Worm (Caenorhabditis elegans) whole organism, early embryonic: ENCODE results near the gene F36F12.3.

Experiments
- B0310.2 ChIP-seq: sonication (generic microtip); optimal IDR thresholded peaks from 2 replicates; lab custom pipeline; 2016; ENCODE audit warnings: mild to moderate bottlenecking, missing genetic modification characterization, missing compliant biosample characterization
- F13C5.2 ChIP-seq: sonication (generic microtip); optimal IDR thresholded peaks from 2 replicates; lab custom pipeline; 2017; ENCODE audit warnings: mild to moderate bottlenecking, missing genetic modification characterization, inconsistent platforms, missing compliant biosample characterization
- aly-1 ChIP-seq: sonication (generic microtip); optimal IDR thresholded peaks from 2 replicates; lab custom pipeline; 2016; ENCODE audit warnings: missing genetic modification characterization, missing compliant biosample characterization
- ama-1 ChIP-seq: fragments of 150-350 bp; optimal IDR thresholded peaks from 2 replicates; lab custom pipeline; 2014
- ceh-13 ChIP-seq: fragments of 200-800 bp; sonication (Bioruptor generic); optimal IDR thresholded peaks from 2 replicates; lab custom pipeline; 2018; ENCODE audit warnings: mild to moderate bottlenecking, missing genetic modification characterization, missing compliant biosample characterization
- ceh-36 ChIP-seq: sonication (generic microtip); optimal IDR thresholded peaks from 2 replicates; lab custom pipeline; 2016; ENCODE audit warnings: missing genetic modification characterization, inconsistent platforms, missing compliant biosample characterization
- ets-7 ChIP-seq: sonication (generic microtip); optimal IDR thresholded peaks from 2 replicates; lab custom pipeline; 2016; ENCODE audit warnings: missing genotype, missing genetic modification characterization, missing compliant biosample characterization
- flt-1 ChIP-seq: fragments of 200-800 bp; sonication (Bioruptor generic); IDR thresholded peaks from 2 replicates; pipeline ENCODE4 v1.3.6; 2022; ENCODE audit warnings: missing genetic modification characterization, missing compliant biosample characterization
- hmbx-1 ChIP-seq: sonication (generic microtip); optimal IDR thresholded peaks from 2 replicates; lab custom pipeline; 2016; ENCODE audit warnings: mild to moderate bottlenecking, missing genetic modification characterization, missing compliant biosample characterization
- hmg-4 ChIP-seq: fragments of 200-800 bp; sonication (Bioruptor generic); optimal IDR thresholded peaks from 2 replicates; lab custom pipeline; 2018; ENCODE audit warnings: mild to moderate bottlenecking, missing genetic modification characterization, missing compliant biosample characterization
- hnd-1 ChIP-seq: sonication (generic microtip); optimal IDR thresholded peaks from 2 replicates; lab custom pipeline; 2016; ENCODE audit warnings: missing genetic modification characterization, missing compliant biosample characterization
- pes-1 ChIP-seq: fragments of 200-800 bp; sonication (Bioruptor generic); IDR thresholded peaks from 2 replicates; pipeline ENCODE4 v1.3.6; 2022; ENCODE audit warnings: missing genetic modification reagents, missing genetic modification characterization, missing compliant biosample characterization
- scrt-1 ChIP-seq: fragments of 200-800 bp; sonication (Bioruptor generic); IDR thresholded peaks from 2 replicates; pipeline ENCODE4 v1.3.6; 2022; ENCODE audit warnings: missing genetic modification characterization, missing compliant biosample characterization
- sea-1 ChIP-seq: fragments of 200-800 bp; sonication (Bioruptor generic); conservative IDR thresholded peaks from 2 replicates; pipeline ENCODE4 v1.3.6; 2022; ENCODE audit warnings: missing genetic modification characterization, missing compliant biosample characterization
- tbx-11 ChIP-seq: fragments of 200-800 bp; sonication (Bioruptor generic); IDR thresholded peaks from 2 replicates; pipeline ENCODE4 v1.3.6; 2022; ENCODE audit warnings: missing genetic modification characterization, missing compliant biosample characterization
- tbx-37 ChIP-seq: fragments of 200-800 bp; sonication (Bioruptor generic); conservative IDR thresholded peaks from 2 replicates; pipeline ENCODE4 v1.3.6; 2022; ENCODE audit warnings: missing genetic modification reagents, missing genetic modification characterization, missing compliant biosample characterization
- tra-4 ChIP-seq: sonication (generic microtip); optimal IDR thresholded peaks from 2 replicates; lab custom pipeline; 2017; ENCODE audit warnings: missing genetic modification characterization, missing compliant biosample characterization

The F36F12.3 gene

DNA sequence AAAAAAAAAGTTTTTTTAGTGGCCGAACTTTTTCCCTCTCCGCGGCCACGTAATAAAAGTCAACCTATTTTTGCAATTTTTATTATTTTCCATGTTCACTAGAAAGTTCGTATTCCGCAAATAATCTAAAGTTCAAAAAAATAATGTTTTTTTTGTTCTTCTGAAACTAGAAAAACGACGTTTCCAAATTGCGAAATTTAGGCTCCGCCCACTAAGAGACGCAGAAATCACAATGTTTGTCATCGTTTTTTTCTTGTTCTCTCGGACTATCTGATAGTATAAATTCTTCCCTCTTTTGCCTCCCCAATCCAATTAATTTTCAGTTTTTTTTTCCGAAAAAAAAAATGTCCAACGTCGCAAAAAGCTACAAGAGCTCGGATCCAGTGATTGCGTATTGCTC, 28.3 kb upstream of the F36F12.3 start, which contains the start of gene comt-3:
Gene comt-3, plus strand, starts transcription at position 214 of the 400 bp plus-strand sequence.
- TF ChIP-seq ceh-13 (GFP tag; lab: Kevin White, UChicago), result no peak
- TF ChIP-seq hmbx-1, result no peak
- TF ChIP-seq ama-1 (lab: Kevin White, UChicago), result no peak
- no peak for TF ChIP-seq ets-7 (tag; lab: Kevin White, UChicago)
- TF ChIP-seq F13C5.2 (tag; lab: Kevin White, UChicago), result no peak
- TF ChIP-seq tbx-37 (GFP tag; lab: Robert Waterston, UW), result no peak
- no peak for TF ChIP-seq hnd-1 (tag; lab: Kevin White, UChicago)
- TF ChIP-seq ceh-36 (tag; lab: Kevin White, UChicago), result no peak
- TF ChIP-seq aly-1 (tag; lab: Kevin White, UChicago), result no peak
- no peak for TF ChIP-seq pes-1 (GFP tag; lab: Robert Waterston, UW)
- no peak for TF ChIP-seq scrt-1 (GFP tag; lab: Robert Waterston, UW)
- no peak for TF ChIP-seq tbx-11
- no peak for TF ChIP-seq B0310.2
- no peak for TF ChIP-seq tra-4 (tag; lab: Kevin White, UChicago)
- TF ChIP-seq sea-1 (GFP tag; lab: Robert Waterston, UW), result no peak
- TF ChIP-seq flt-1 (GFP tag; lab: Robert Waterston, UW), result no peak
- TF ChIP-seq hmg-4, result no peak

DNA sequence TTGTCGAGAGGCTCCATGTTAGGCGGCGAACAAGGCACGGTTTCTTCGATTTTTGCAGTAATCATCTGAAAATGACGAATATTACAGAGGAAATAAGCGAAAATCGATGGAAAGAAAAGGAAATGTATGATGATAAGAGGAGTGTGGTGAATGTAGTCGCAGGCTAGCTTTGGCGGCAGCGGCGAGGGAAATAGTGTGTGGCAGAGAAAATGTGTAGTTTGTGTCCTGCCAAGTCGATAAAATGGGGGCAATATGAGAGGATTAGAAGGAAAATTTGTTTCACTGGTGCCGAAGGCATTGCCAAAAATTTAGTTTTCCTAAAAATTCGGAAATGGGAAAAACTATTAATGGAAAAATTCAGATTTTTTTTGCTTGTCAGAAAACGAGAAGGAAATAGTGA, 18.8 kb upstream of the F36F12.3 start, which contains the start of gene nhr-86:
Gene nhr-86, minus strand, starts transcription at position 71 of the 400 bp plus-strand sequence.
- TF ChIP-seq hmg-4, result no peak
- TF ChIP-seq hnd-1 (tag; lab: Kevin White, UChicago), result no peak
- TF ChIP-seq B0310.2, result no peak

DNA sequence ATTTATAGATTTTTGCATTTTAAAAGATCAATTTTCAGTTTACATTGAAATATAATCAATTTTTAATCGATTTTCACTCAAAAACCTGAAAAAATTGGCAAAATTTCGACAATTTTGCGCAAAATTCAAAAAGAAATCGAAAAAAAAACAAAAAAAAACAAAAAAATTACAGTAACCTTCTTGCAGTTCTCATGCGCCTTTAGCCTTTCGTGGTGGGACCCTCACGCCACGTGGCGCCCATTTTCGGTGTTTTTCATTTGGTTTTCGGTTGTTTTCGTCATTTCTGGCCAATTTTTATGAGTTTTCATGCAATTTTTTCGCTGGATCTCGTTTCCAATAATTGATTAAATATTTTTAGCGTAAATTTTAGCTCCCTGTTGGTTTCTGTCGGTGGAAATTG, 18.2 kb upstream of the F36F12.3 start:
- TF ChIP-seq hmg-4 (no peak), B0310.2 (no peak), ama-1 (lab: Kevin White, UChicago) (no peak), ceh-36 (tag; lab: Kevin White, UChicago) (no peak)

DNA sequence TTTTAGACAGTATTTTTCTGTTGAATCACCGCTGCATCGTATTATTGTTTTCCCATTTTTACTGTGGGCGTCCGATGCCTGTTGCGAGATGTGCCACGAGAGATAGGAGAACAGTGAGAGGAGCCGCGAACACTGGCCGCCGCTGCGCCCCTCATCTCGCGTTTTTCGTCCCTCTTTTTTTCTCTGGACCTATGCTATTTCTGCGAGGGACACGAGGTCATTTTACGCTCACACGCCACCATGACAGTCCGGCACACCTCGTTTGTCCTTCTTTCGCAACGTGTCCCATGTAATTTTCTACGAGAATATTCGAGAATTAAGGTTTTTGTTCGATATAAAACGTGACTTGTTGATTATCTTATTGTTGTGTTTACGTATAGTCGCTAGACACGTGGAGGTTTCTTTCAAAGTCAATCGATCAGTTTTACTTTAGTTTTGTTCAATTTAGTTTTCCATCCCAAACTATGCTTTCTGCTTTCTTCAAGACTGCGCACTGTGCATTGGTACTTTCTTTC, 17.6 kb upstream of the F36F12.3 start, which contains the start of gene lbp-9:
Gene lbp-9, plus strand, starts transcription at position 465 of the 515 bp plus-strand sequence.
- TF ChIP-seq aly-1 (tag; lab: Kevin White, UChicago), result no peak
- no peak for TF ChIP-seq ceh-13 (GFP tag; lab: Kevin White, UChicago)
- no peak for TF ChIP-seq pes-1 (GFP tag; lab: Robert Waterston, UW)
- no peak for TF ChIP-seq ama-1 (lab: Kevin White, UChicago)
- no peak for TF ChIP-seq hmg-4
- TF ChIP-seq scrt-1 (GFP tag; lab: Robert Waterston, UW), result no peak
- no peak for TF ChIP-seq ets-7 (tag; lab: Kevin White, UChicago)
- TF ChIP-seq flt-1 (GFP tag; lab: Robert Waterston, UW), result no peak
- no peak for TF ChIP-seq tbx-11
- no peak for TF ChIP-seq B0310.2
- TF ChIP-seq hmbx-1, result no peak
- no peak for TF ChIP-seq tbx-37 (GFP tag; lab: Robert Waterston, UW)
- TF ChIP-seq hnd-1 (tag; lab: Kevin White, UChicago), result no peak
- no peak for TF ChIP-seq ceh-36 (tag; lab: Kevin White, UChicago)
- TF ChIP-seq sea-1 (GFP tag; lab: Robert Waterston, UW), result no peak
- no peak for TF ChIP-seq tra-4 (tag; lab: Kevin White, UChicago)
- no peak for TF ChIP-seq F13C5.2 (tag; lab: Kevin White, UChicago)

DNA sequence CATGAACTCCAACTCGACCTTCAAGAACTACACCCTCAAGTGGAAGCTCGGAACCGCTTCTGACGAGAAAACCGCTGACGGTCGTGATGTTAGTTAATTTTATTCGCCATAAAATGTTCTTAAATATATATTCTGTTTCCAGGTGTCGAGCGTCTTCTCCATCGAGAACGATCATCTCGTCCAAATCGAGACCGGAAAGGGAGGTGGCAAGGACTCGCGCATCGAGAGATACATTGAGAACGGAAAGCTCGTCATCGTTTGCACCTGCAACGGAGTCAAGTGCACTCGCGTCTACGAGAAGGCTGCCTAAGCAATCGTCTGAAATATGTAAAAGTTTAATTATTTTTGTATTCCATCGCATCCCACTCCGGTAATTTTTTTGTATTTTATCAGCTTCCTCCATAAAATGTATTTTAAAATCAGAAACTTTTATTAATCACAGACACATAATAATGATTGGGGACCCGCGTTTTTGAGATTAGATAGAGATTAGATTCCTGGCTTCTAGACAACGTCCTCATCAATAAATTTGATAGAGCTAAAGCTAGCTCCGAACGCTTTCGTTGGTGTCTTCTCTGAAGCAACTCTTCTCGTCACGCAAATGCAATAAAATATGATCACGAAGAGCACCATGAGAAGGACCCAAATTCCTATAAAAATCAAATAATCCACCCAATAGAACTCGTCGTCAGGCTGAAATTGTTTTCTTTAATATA, 16.7 kb upstream of the F36F12.3 start:
- TF ChIP-seq pes-1 (GFP tag; lab: Robert Waterston, UW) (no peak), flt-1 (GFP tag; lab: Robert Waterston, UW) (no peak), tra-4 (tag; lab: Kevin White, UChicago) (no peak), hmbx-1 (no peak), tbx-37 (GFP tag; lab: Robert Waterston, UW) (no peak), ets-7 (tag; lab: Kevin White, UChicago) (no peak), hmg-4 (no peak), sea-1 (GFP tag; lab: Robert Waterston, UW) (no peak), scrt-1 (GFP tag; lab: Robert Waterston, UW) (no peak), ceh-36 (tag; lab: Kevin White, UChicago) (no peak), F13C5.2 (tag; lab: Kevin White, UChicago) (no peak)

DNA sequence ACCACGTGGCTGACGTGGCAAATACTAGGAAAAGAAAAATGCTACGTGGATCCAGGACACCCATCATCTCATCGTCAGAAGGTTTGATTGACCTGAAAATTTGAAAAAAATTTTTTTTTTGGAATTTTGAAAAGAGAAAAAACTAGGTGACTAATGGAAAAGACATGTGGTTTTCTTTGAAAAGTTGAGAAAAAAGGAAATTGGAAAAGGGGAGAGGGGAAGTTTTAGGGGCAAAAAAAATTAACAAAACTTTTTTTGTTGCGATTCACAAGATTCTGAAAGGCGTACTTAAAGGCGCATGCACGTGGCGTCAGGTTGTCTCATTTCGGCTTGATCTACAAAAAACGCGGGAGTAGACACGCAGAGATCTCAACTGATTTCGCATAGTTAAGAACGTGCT, 12.8 kb upstream of the F36F12.3 start, which contains the start of gene Y40B10A.9:
Gene Y40B10A.9, minus strand, starts transcription at position 101 of the 400 bp plus-strand sequence.
- TF ChIP-seq ceh-13 (GFP tag; lab: Kevin White, UChicago) (no peak), hmg-4 (no peak), pes-1 (GFP tag; lab: Robert Waterston, UW) (no peak), ama-1 (lab: Kevin White, UChicago) (no peak), aly-1 (tag; lab: Kevin White, UChicago) (no peak), B0310.2 (no peak), tra-4 (tag; lab: Kevin White, UChicago) (no peak), flt-1 (GFP tag; lab: Robert Waterston, UW) (no peak), ceh-36 (tag; lab: Kevin White, UChicago) (no peak), tbx-37 (GFP tag; lab: Robert Waterston, UW) (no peak), hnd-1 (tag; lab: Kevin White, UChicago) (no peak), F13C5.2 (tag; lab: Kevin White, UChicago) (no peak), scrt-1 (GFP tag; lab: Robert Waterston, UW) (no peak)

DNA sequence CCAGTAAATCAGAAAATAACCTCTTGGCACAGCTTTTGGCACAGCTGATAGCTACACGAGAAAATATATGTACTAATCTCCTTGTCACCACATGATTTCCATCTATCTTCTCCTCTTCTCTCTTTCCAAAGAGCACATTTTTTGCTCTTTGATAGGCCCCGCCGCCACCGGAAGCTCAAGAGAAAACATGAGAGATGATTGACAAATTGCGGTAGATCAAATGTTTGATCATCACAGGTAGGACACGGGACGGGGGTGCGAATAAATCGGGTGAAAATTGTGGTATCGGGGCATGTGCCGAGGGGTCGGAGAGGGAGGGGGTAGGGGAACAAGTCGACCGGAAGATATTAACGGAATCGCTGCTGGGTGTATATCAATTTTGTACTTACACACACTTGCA, 9.6 kb upstream of the F36F12.3 start:
- TF ChIP-seq ceh-13 (GFP tag; lab: Kevin White, UChicago), result no peak
- no peak for TF ChIP-seq hmbx-1
- TF ChIP-seq ama-1 (lab: Kevin White, UChicago), result no peak
- no peak for TF ChIP-seq sea-1 (GFP tag; lab: Robert Waterston, UW)
- no peak for TF ChIP-seq flt-1 (GFP tag; lab: Robert Waterston, UW)
